Worm (Caenorhabditis elegans) whole organism, young adult: ENCODE measurements around the gene Y9C9A.8.
"Not testable (repeated sequence)": the region's sequence is repeated elsewhere in the genome, so short reads cannot be mapped to it uniquely, and the experiment has no call there.

Experiments used
- B0261.1 ChIP-seq: sonication (generic microtip); optimal IDR thresholded peaks from 2 replicates; lab custom pipeline; 2016; ENCODE audit warnings: mild to moderate bottlenecking, missing genetic modification characterization, moderate library complexity, missing compliant biosample characterization
- F37B4.10 ChIP-seq: fragments of 200-800 bp; sonication (Bioruptor generic); IDR thresholded peaks from 2 replicates; pipeline ENCODE4 v1.3.6; 2022; ENCODE audit warnings: missing genetic modification characterization, missing compliant biosample characterization
- F39B2.1 ChIP-seq: fragments of 200-800 bp; sonication (Bioruptor generic); IDR thresholded peaks from 2 replicates; pipeline ENCODE4 v1.3.6; 2022; ENCODE audit warnings: missing genetic modification reagents, missing genetic modification characterization, missing compliant biosample characterization
- F57C9.4 ChIP-seq: sonication (generic microtip); optimal IDR thresholded peaks from 2 replicates; lab custom pipeline; 2017; ENCODE audit warnings: mild to moderate bottlenecking, missing genetic modification characterization, missing compliant biosample characterization
- T07F8.4 ChIP-seq: sonication (generic microtip); optimal IDR thresholded peaks from 2 replicates; lab custom pipeline; 2016; ENCODE audit warnings: mild to moderate bottlenecking, missing genetic modification characterization, moderate library complexity, missing compliant biosample characterization
- Y53F4B.3 ChIP-seq: fragments of 200-800 bp; sonication (Bioruptor generic); IDR thresholded peaks from 2 replicates; pipeline ENCODE4 v1.3.6; 2022; ENCODE audit warnings: missing genetic modification reagents, missing genetic modification characterization, missing compliant biosample characterization
- Y53G8AR.9 ChIP-seq: fragments of 200-800 bp; sonication (Bioruptor generic); conservative IDR thresholded peaks from 2 replicates; pipeline ENCODE4 v1.3.6; 2022; ENCODE audit warnings: missing genetic modification reagents, missing genetic modification characterization, missing compliant biosample characterization
- aptf-2 ChIP-seq: fragments of 200-800 bp; sonication (Bioruptor generic); conservative IDR thresholded peaks from 2 replicates; pipeline ENCODE4 v1.3.6; 2022; ENCODE audit warnings: missing genetic modification reagents, missing genetic modification characterization, missing compliant biosample characterization
- atf-7 ChIP-seq: sonication (generic microtip); optimal IDR thresholded peaks from 2 replicates; lab custom pipeline; 2017; ENCODE audit warnings: mild to moderate bottlenecking, missing genetic modification characterization, missing compliant biosample characterization
- athp-1 ChIP-seq: sonication (generic microtip); optimal IDR thresholded peaks from 2 replicates; lab custom pipeline; 2017; ENCODE audit warnings: mild to moderate bottlenecking, missing genetic modification characterization, missing compliant biosample characterization
- attf-5 ChIP-seq: fragments of 200-800 bp; sonication (Bioruptor generic); optimal IDR thresholded peaks from 2 replicates; lab custom pipeline; 2018; ENCODE audit warnings: mild to moderate bottlenecking, missing genetic modification characterization, missing compliant biosample characterization
- bed-1 ChIP-seq: fragments of 200-800 bp; sonication (Bioruptor generic); IDR thresholded peaks from 2 replicates; pipeline ENCODE4 v1.3.6; 2022; ENCODE audit warnings: missing genetic modification reagents, missing genetic modification characterization, missing compliant biosample characterization
- cebp-1 ChIP-seq, 2 experiments: fragments of 200-800 bp in 1 of 2; sonication (Bioruptor generic) in 1 of 2; sonication (generic microtip) in 1 of 2; IDR thresholded peaks in 1 of 2; optimal IDR thresholded peaks in 1 of 2; 2 replicates each; pipeline versions ENCODE4 v1.3.6 to Lab custom; 2017 to 2022; ENCODE audit warnings: missing compliant biosample characterization in 2 of 2, missing genetic modification characterization in 2 of 2, mild to moderate bottlenecking in 1 of 2, missing genetic modification reagents in 1 of 2, moderate library complexity in 1 of 2
- cebp-2 ChIP-seq: fragments of 200-800 bp; sonication (Bioruptor generic); IDR thresholded peaks from 2 replicates; pipeline ENCODE4 v1.3.6; 2022; ENCODE audit warnings: missing genetic modification characterization, missing compliant biosample characterization
- ceh-100 ChIP-seq: fragments of 200-800 bp; sonication (Bioruptor generic); IDR thresholded peaks from 2 replicates; pipeline ENCODE4 v1.3.6; 2022; ENCODE audit warnings: missing genetic modification reagents, missing genetic modification characterization, missing compliant biosample characterization
- die-1 ChIP-seq: sonication (generic microtip); optimal IDR thresholded peaks from 2 replicates; lab custom pipeline; 2016; ENCODE audit warnings: missing genotype, mild to moderate bottlenecking, missing genetic modification characterization, missing compliant biosample characterization
- dox-1 ChIP-seq: fragments of 200-800 bp; sonication (Bioruptor generic); IDR thresholded peaks from 2 replicates; pipeline ENCODE4 v1.3.6; 2022; ENCODE audit warnings: missing genetic modification reagents, missing genetic modification characterization, missing compliant biosample characterization
- egl-44 ChIP-seq: fragments of 200-800 bp; sonication (Bioruptor generic); IDR thresholded peaks from 2 replicates; pipeline ENCODE4 v1.3.6; 2022; ENCODE audit warnings: missing genetic modification reagents, missing genetic modification characterization, missing compliant biosample characterization
- fkh-3 ChIP-seq: sonication (generic microtip); optimal IDR thresholded peaks from 2 replicates; lab custom pipeline; 2016; ENCODE audit warnings: mild to moderate bottlenecking, missing genetic modification characterization, missing compliant biosample characterization
- hlh-12 ChIP-seq: sonication (generic microtip); optimal IDR thresholded peaks from 2 replicates; lab custom pipeline; 2016; ENCODE audit warnings: missing genetic modification characterization, missing compliant biosample characterization
- hlh-26 ChIP-seq: fragments of 200-800 bp; sonication (Bioruptor generic); conservative IDR thresholded peaks from 2 replicates; pipeline ENCODE4 v1.3.6; 2022; ENCODE audit warnings: missing genetic modification reagents, missing genetic modification characterization, missing compliant biosample characterization
- let-526 ChIP-seq: fragments of 200-800 bp; sonication (Bioruptor generic); IDR thresholded peaks from 2 replicates; pipeline ENCODE4 v1.3.6; 2022; ENCODE audit warnings: missing genetic modification reagents, missing genetic modification characterization, missing compliant biosample characterization
- lin-54 ChIP-seq: fragments of 200-800 bp; sonication (Bioruptor generic); optimal IDR thresholded peaks from 2 replicates; lab custom pipeline; 2018; ENCODE audit warnings: mild to moderate bottlenecking, missing genetic modification characterization, missing compliant biosample characterization
- madf-10 ChIP-seq: sonication (generic microtip); optimal IDR thresholded peaks from 2 replicates; lab custom pipeline; 2016; ENCODE audit warnings: mild to moderate bottlenecking, missing genetic modification characterization, missing compliant biosample characterization
- madf-3 ChIP-seq: fragments of 200-800 bp; sonication (Bioruptor generic); IDR thresholded peaks from 2 replicates; pipeline ENCODE4 v1.3.6; 2022; ENCODE audit warnings: missing genetic modification reagents, missing genetic modification characterization, missing compliant biosample characterization
- madf-8 ChIP-seq: fragments of 200-800 bp; sonication (Bioruptor generic); conservative IDR thresholded peaks from 2 replicates; pipeline ENCODE4 v1.3.6; 2022; ENCODE audit warnings: missing genetic modification reagents, missing genetic modification characterization, missing compliant biosample characterization
- mel-28 ChIP-seq: sonication (generic microtip); optimal IDR thresholded peaks from 2 replicates; lab custom pipeline; 2016; ENCODE audit warnings: borderline replicate concordance, mild to moderate bottlenecking, missing genetic modification characterization, missing compliant biosample characterization
- nfya-1 ChIP-seq: sonication (generic microtip); optimal IDR thresholded peaks from 2 replicates; lab custom pipeline; 2017; ENCODE audit warnings: antibody characterized with exemption, missing compliant biosample characterization, missing genetic modification characterization, borderline replicate concordance; ENCODE audit not compliant: insufficient read depth
- nfyb-1 ChIP-seq: fragments of 200-800 bp; sonication (Bioruptor generic); IDR thresholded peaks from 2 replicates; pipeline ENCODE4 v1.3.6; 2022; ENCODE audit warnings: missing genetic modification reagents, missing genetic modification characterization, missing compliant biosample characterization
- rcor-1 ChIP-seq: fragments of 200-800 bp; sonication (Bioruptor generic); IDR thresholded peaks from 2 replicates; pipeline ENCODE4 v1.3.6; 2022; ENCODE audit warnings: missing genetic modification reagents, missing genetic modification characterization, missing compliant biosample characterization
- repo-1 ChIP-seq: sonication (generic microtip); optimal IDR thresholded peaks from 2 replicates; lab custom pipeline; 2017; ENCODE audit warnings: mild to moderate bottlenecking, missing genetic modification characterization, missing compliant biosample characterization
- rpc-1 ChIP-seq, 2 experiments: fragments of 150-350 bp in 1 of 2; sonication (generic microtip) in 1 of 2; optimal IDR thresholded peaks; 2 replicates each; lab custom pipeline; 2014 to 2018; ENCODE audit warnings: missing biosample characterization in 1 of 2, missing genetic modification characterization in 1 of 2, missing genetic modification reagents in 1 of 2, missing genotype in 1 of 2
- snpc-4 ChIP-seq, 5 experiments: fragments of 150-350 bp in 1 of 5; sonication (generic microtip) in 4 of 5; optimal IDR thresholded peaks; 2 replicates each; lab custom pipeline; 2014 to 2018; ENCODE audit warnings: missing genetic modification characterization in 5 of 5, missing biosample characterization in 3 of 5, antibody characterized with exemption in 2 of 5, mild to moderate bottlenecking in 2 of 5, missing compliant biosample characterization in 2 of 5, missing genotype in 2 of 5, moderate library complexity in 2 of 5, missing genetic modification reagents in 1 of 5
- sptf-2 ChIP-seq: fragments of 200-800 bp; sonication (Bioruptor generic); optimal IDR thresholded peaks from 2 replicates; lab custom pipeline; 2018; ENCODE audit warnings: mild to moderate bottlenecking, missing genetic modification characterization, missing compliant biosample characterization
- tbp1 ChIP-seq: fragments of 200-800 bp; sonication (Bioruptor generic); optimal IDR thresholded peaks from 2 replicates; lab custom pipeline; 2018; ENCODE audit warnings: mild to moderate bottlenecking, missing genetic modification characterization, missing compliant biosample characterization
- xnd-1 ChIP-seq: sonication (generic microtip); optimal IDR thresholded peaks from 2 replicates; lab custom pipeline; 2016; ENCODE audit warnings: missing genotype, missing genetic modification reagents, missing genetic modification characterization, missing compliant biosample characterization
- zfh-2 ChIP-seq: fragments of 200-800 bp; sonication (Bioruptor generic); conservative IDR thresholded peaks from 2 replicates; pipeline ENCODE4 v1.3.6; 2022; ENCODE audit warnings: missing genetic modification reagents, missing genetic modification characterization, missing compliant biosample characterization
- ztf-3 ChIP-seq: fragments of 200-800 bp; sonication (Bioruptor generic); optimal IDR thresholded peaks from 2 replicates; lab custom pipeline; 2018; ENCODE audit warnings: mild to moderate bottlenecking, missing genetic modification characterization, missing compliant biosample characterization

Gene Y9C9A.8

DNA sequence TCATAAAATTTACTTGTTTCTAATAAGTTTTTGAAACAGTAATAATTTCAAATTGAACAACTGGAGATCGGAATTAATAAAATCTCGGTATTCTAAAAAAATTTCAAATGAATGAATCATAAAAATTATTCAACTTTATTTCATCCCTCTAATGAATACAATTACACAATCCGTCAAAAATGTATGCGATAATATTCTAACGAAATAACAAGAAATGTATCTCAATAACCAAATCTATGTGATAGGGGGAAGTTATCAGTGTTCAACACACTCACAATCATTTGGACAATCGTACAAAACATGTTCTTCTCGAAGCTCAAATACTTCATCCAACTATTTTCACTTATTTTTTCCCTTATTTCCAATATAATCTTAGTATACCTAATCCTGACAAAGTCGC, 11.5 kb downstream of the Y9C9A.8 start, which contains the start of gene Y9C9A.5:
Gene Y9C9A.5 (plus strand): TSS at position 301 of the 400 bp plus-strand sequence.
- TF ChIP-seq fkh-3 (tag; lab: Kevin White, UChicago) (no peak), egl-44 (GFP tag; lab: Robert Waterston, UW) (no peak), ztf-3 (no peak), rcor-1 (no peak), snpc-4 (GFP tag; optimal IDR thresholded peaks at IDR 0.05; lab: Kevin White, UChicago) (no peak), snpc-4 (tag; optimal IDR thresholded peaks at IDR 0.05; lab: Kevin White, UChicago) (no peak), tbp1 (no peak), F57C9.4 (tag; lab: Kevin White, UChicago) (no peak), repo-1 (tag; lab: Kevin White, UChicago) (no peak), atf-7 (tag; lab: Kevin White, UChicago) (no peak), xnd-1 (no peak), cebp-2 (GFP tag; lab: Robert Waterston, UW) (no peak), hlh-12 (tag; lab: Kevin White, UChicago) (no peak), lin-54 (GFP tag; lab: Kevin White, UChicago) (no peak), bed-1 (GFP tag; lab: Robert Waterston, UW) (no peak)
- TF ChIP-seq, all 124 proteins: peak for 0

DNA sequence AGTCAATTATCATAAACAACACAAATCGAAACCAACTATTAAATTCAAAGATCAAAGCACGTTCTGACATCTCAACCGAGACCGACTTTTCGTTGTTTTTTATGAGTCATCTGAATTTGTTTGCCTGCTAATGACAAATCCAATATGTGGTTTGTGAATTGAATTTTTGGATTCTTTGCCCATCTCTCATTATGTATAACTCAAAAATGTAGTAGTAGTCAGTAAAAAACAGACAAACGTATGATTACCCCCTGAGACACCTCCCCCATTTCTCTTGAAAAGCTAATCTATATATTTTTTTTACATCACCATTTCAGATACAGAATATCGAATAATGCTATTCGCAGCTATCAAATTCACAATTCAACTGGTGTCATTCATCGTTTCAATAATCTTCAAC, 15.6 kb downstream of the Y9C9A.8 start, which contains the start of gene str-169:
Gene str-169 (plus strand): TSS at position 301 of the 400 bp plus-strand sequence.
- TF ChIP-seq cebp-1 (GFP tag; IDR thresholded peaks at IDR 0.05; lab: Robert Waterston, UW): no peak
- TF ChIP-seq cebp-1 (tag; optimal IDR thresholded peaks at IDR 0.05; lab: Kevin White, UChicago): no peak
- TF ChIP-seq athp-1 (tag; lab: Kevin White, UChicago): no peak
- TF ChIP-seq Y53F4B.3 (GFP tag; lab: Robert Waterston, UW): no peak
- TF ChIP-seq nfyb-1 (GFP tag; lab: Robert Waterston, UW): no peak
- no peak for TF ChIP-seq nfya-1 (tag; lab: Kevin White, UChicago)
- no peak for TF ChIP-seq madf-10 (tag; lab: Kevin White, UChicago)
- no peak for TF ChIP-seq sptf-2 (GFP tag; lab: Kevin White, UChicago)
- no peak for TF ChIP-seq die-1 (tag; lab: Kevin White, UChicago)
- TF ChIP-seq aptf-2: no peak
- TF ChIP-seq F37B4.10 (GFP tag; lab: Robert Waterston, UW): no peak
- no peak for TF ChIP-seq madf-3
- TF ChIP-seq dox-1 (GFP tag; lab: Robert Waterston, UW): no peak
- TF ChIP-seq hlh-26 (GFP tag; lab: Robert Waterston, UW): no peak
- no peak for TF ChIP-seq attf-5 (GFP tag; lab: Kevin White, UChicago)
- TF ChIP-seq F39B2.1 (GFP tag; lab: Robert Waterston, UW): no peak
- no peak for TF ChIP-seq zfh-2
- TF ChIP-seq fkh-3 (tag; lab: Kevin White, UChicago): no peak
- TF ChIP-seq mel-28 (tag; lab: Kevin White, UChicago): no peak

DNA sequence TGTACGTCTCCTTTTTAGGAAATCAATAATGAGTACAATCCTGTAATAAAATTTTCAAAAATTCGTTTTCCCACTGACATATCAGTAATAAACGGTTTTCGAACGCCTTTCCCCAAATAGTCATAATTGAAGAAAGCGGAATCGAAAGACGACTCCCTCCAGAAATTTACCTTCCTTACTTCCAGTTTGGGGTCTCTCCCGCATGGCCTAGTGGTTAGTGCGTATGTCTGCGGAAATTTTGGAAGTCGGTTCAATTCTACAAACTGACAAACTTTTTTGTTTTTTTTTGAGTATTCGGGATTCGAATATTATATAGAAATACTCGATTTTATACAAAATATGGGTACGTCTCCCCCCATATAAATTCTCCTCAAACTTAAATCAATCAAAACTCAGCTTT, 19.6 kb downstream of the Y9C9A.8 start:
- TF ChIP-seq ceh-100 (GFP tag; lab: Robert Waterston, UW) (peak; percentile 58), bed-1 (GFP tag; lab: Robert Waterston, UW) (peak; percentile 76; the same call in 1 of the 2 replicates), T07F8.4 (tag; lab: Kevin White, UChicago) (peak; percentile 16), rpc-1 (optimal IDR thresholded peaks at IDR 0.05; lab: Kevin White, UChicago) (peak; percentile 44), rpc-1 (tag; optimal IDR thresholded peaks at IDR 0.05; lab: Kevin White, UChicago) (peak; percentile 64), Y53G8AR.9 (GFP tag; lab: Robert Waterston, UW) (0 out of 2 replicates have a peak, but pooled peaks have one; percentile 50), tbp1 (peak; percentile 89), let-526 (GFP tag; lab: Robert Waterston, UW) (0 out of 2 replicates have a peak, but pooled peaks have one; percentile 44), B0261.1 (tag; lab: Kevin White, UChicago) (peak; percentile 69), snpc-4 (tag; optimal IDR thresholded peaks at IDR 0.05; lab: Kevin White, UChicago) (peak in 1 of 4 experiments; percentile 83), madf-8 (GFP tag; lab: Robert Waterston, UW) (0 out of 2 replicates have a peak, but pooled peaks have one; percentile 18), rcor-1 (peak; percentile 24; the same call in 1 of the 2 replicates)
- TF ChIP-seq snpc-4 (GFP tag; optimal IDR thresholded peaks at IDR 0.05; lab: Kevin White, UChicago): not testable (repeated sequence)
- TF ChIP-seq, all 124 proteins: peak for 11; not testable (repeated sequence) for 113
